Fruit fly (Drosophila melanogaster): ENCODE measurements around the gene CG31809.
A peak's percentile ranks its signal among the peaks of the same experiment; 100 is the strongest.

Gene CG31809

DNA sequence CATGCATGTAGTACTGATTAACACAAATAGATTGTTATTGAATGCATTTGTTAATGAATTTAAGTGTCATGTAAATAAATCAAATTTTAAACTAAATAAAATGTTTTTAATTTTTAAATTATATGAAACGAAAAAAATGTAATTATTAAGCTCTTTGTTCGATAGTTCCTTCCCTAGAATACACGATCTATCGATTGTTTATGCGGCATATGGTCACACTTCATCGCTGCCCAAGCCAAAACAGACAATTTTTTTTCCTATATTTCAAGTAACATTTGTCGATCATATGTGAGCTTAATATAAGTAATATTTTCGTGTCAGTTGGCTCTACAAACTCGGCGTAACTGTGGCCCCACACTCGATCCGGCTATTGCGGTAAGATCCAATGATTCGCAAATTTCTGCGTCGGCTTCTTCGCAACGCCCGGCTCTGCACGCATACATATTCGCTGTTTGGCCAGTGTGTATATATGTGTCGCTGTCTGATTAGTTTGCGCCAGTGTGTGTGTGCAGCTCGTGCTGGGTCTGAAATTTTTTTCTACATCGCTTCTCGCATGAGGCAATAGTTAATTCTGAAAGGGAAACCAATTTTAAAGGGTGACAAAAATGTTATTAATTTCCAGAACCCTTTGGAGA is 31.5 kb downstream of the CG31809 start, which contains the start of gene AspRS-m:
Gene AspRS-m (plus strand): TSS at position 207 of the 635 bp plus-strand sequence.
- TF ChIP-seq bab1 (GFP tag; optimal IDR thresholded peaks at IDR 0.05) = peak; percentile 6
- peak; percentile 65 for TF ChIP-seq Mnt (GFP tag; optimal IDR thresholded peaks at IDR 0.05)
- TF ChIP-seq toe (GFP tag; optimal IDR thresholded peaks at IDR 0.05) = peak; percentile 10
- TF ChIP-seq CG14711 (tag; optimal IDR thresholded peaks at IDR 0.05) = peak; percentile 40
- TF ChIP-seq CG7045 (GFP tag; optimal IDR thresholded peaks at IDR 0.05) = no peak
- no peak for TF ChIP-seq Crg-1 (GFP tag; optimal IDR thresholded peaks at IDR 0.05)
- no peak for TF ChIP-seq Hr96 (GFP tag; optimal IDR thresholded peaks at IDR 0.05)
- TF ChIP-seq pad (GFP tag; optimal IDR thresholded peaks at IDR 0.05) = no peak
- peak; percentile 3 for TF ChIP-seq tj (GFP tag; optimal IDR thresholded peaks at IDR 0.05)
- no peak for TF ChIP-seq kay (GFP tag; ENCODE audit: borderline replicate concordance)
- no peak for TF ChIP-seq CG33017 (tag; optimal IDR thresholded peaks at IDR 0.05)
- no peak for TF ChIP-seq CG11617 (GFP tag; optimal IDR thresholded peaks at IDR 0.05)

DNA sequence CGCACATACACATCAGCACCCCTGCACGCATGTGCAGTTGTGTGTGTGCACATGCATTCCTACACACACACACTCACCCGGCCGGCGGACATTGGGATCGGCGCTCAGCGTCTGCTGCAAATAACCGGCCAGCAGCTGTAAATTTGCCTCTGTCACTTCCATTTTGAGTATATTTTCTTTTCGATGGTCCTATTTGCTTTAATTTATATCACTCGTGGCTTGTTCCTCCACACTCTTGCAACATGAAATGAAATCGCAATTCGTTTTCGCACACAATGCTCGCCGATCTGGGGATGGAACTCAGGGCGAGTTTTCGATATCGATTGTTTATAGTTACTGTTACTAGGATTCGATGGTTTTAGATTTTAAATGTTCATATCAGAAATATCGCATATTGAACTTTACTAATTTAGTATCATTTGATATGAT is 33.6 kb downstream of the CG31809 start, which contains the start of gene Cse1:
Gene Cse1 (minus strand): TSS at position 303 of the 429 bp plus-strand sequence.
- TF ChIP-seq Crg-1 (GFP tag; optimal IDR thresholded peaks at IDR 0.05) = peak; percentile 12
- peak; percentile 53 for TF ChIP-seq Mnt (GFP tag; optimal IDR thresholded peaks at IDR 0.05)
- peak; percentile 7 for TF ChIP-seq CG11617 (GFP tag; optimal IDR thresholded peaks at IDR 0.05)
- TF ChIP-seq bab1 (GFP tag; optimal IDR thresholded peaks at IDR 0.05) = peak; percentile 10
- TF ChIP-seq Hr96 (GFP tag; optimal IDR thresholded peaks at IDR 0.05) = no peak

DNA sequence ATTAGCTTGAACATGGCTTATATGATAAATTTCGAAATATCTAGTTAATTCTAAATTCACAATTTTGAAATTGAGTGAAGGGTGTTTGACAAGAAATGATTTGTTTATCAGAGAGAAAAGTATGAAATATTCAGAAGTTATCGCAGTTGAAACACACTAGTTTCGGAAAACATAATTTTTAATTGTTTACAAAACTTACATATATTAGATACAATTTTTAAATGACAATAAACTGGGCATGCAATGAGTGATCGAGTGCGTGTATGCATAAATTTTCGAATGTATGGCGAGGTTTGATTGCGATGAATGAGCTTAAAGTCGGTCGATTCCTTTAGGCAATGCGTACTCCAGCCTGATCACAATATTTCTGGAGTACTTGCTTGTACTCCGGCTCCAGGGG is 37.5 kb downstream of the CG31809 start, which contains the start of gene CG13280:
Gene CG13280 (minus strand): TSS at position 101 of the 400 bp plus-strand sequence.
- TF ChIP-seq bab1 (GFP tag; optimal IDR thresholded peaks at IDR 0.05) (no peak), CG14711 (tag; optimal IDR thresholded peaks at IDR 0.05) (no peak), CG33017 (tag; optimal IDR thresholded peaks at IDR 0.05) (no peak), cic (GFP tag; optimal IDR thresholded peaks at IDR 0.05) (no peak), Crg-1 (GFP tag; optimal IDR thresholded peaks at IDR 0.05) (no peak), Clk (GFP tag; optimal IDR thresholded peaks at IDR 0.05) (no peak), CG7045 (GFP tag; optimal IDR thresholded peaks at IDR 0.05) (no peak), kay (GFP tag; ENCODE audit: borderline replicate concordance) (no peak), Mnt (GFP tag; optimal IDR thresholded peaks at IDR 0.05) (no peak), CG7101 (tag; optimal IDR thresholded peaks at IDR 0.05) (no peak), tj (GFP tag; optimal IDR thresholded peaks at IDR 0.05) (no peak), CG5204 (GFP tag; optimal IDR thresholded peaks at IDR 0.05) (no peak), toe (GFP tag; optimal IDR thresholded peaks at IDR 0.05) (no peak), ovo (GFP tag; optimal IDR thresholded peaks at IDR 0.05) (no peak), Hr96 (GFP tag; optimal IDR thresholded peaks at IDR 0.05) (no peak), pad (GFP tag; optimal IDR thresholded peaks at IDR 0.05) (no peak)

DNA sequence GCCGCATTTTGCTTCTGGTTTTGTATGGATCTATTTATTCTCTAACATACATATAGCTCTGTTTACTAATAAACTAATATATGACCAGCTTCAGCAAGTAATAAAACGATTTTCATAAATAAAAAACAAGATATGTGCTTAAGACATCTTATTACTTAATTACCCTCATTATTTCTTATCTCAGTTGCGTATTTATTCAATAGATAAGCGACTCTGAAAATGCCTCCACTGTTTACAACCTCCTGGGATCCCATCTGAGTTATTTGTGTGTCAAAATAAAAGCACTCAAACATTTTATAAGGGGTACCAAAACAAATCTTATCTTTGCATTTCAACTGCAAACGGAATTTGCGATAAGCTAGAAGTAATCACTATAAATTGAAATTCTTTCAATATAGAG is 38.8 kb downstream of the CG31809 start:
- TF ChIP-seq ovo (GFP tag; optimal IDR thresholded peaks at IDR 0.05) = peak; percentile 20
- no peak for TF ChIP-seq CG1620 (GFP tag; optimal IDR thresholded peaks at IDR 0.05)
- TF ChIP-seq tj (GFP tag; optimal IDR thresholded peaks at IDR 0.05) = no peak
- peak; percentile 23 for TF ChIP-seq bab1 (GFP tag; optimal IDR thresholded peaks at IDR 0.05)
- no peak for TF ChIP-seq Clk (GFP tag; optimal IDR thresholded peaks at IDR 0.05)
- TF ChIP-seq CG7101 (tag; optimal IDR thresholded peaks at IDR 0.05) = peak; percentile 50
- peak; percentile 78 for TF ChIP-seq cic (GFP tag; optimal IDR thresholded peaks at IDR 0.05)
- peak; percentile 54 for TF ChIP-seq CG11617 (GFP tag; optimal IDR thresholded peaks at IDR 0.05)
- TF ChIP-seq Mnt (GFP tag; optimal IDR thresholded peaks at IDR 0.05) = no peak
- TF ChIP-seq cnc (optimal IDR thresholded peaks at IDR 0.05) = no peak
- TF ChIP-seq pad (GFP tag; optimal IDR thresholded peaks at IDR 0.05) = peak; percentile 32
- peak; percentile 82 for TF ChIP-seq CG33017 (tag; optimal IDR thresholded peaks at IDR 0.05)
- TF ChIP-seq CG7045 (GFP tag; optimal IDR thresholded peaks at IDR 0.05) = peak; percentile 76
- TF ChIP-seq Crg-1 (GFP tag; optimal IDR thresholded peaks at IDR 0.05) = no peak
- peak; percentile 92 for TF ChIP-seq kay (GFP tag; ENCODE audit: borderline replicate concordance)
- TF ChIP-seq toe (GFP tag; optimal IDR thresholded peaks at IDR 0.05) = peak; percentile 1
- peak; percentile 31 for TF ChIP-seq CG5204 (GFP tag; optimal IDR thresholded peaks at IDR 0.05)
- TF ChIP-seq CG12768 (GFP tag; optimal IDR thresholded peaks at IDR 0.05) = peak; percentile 59
- TF ChIP-seq CG14711 (tag; optimal IDR thresholded peaks at IDR 0.05) = peak; percentile 33
- no peak for TF ChIP-seq Hr96 (GFP tag; optimal IDR thresholded peaks at IDR 0.05)

DNA sequence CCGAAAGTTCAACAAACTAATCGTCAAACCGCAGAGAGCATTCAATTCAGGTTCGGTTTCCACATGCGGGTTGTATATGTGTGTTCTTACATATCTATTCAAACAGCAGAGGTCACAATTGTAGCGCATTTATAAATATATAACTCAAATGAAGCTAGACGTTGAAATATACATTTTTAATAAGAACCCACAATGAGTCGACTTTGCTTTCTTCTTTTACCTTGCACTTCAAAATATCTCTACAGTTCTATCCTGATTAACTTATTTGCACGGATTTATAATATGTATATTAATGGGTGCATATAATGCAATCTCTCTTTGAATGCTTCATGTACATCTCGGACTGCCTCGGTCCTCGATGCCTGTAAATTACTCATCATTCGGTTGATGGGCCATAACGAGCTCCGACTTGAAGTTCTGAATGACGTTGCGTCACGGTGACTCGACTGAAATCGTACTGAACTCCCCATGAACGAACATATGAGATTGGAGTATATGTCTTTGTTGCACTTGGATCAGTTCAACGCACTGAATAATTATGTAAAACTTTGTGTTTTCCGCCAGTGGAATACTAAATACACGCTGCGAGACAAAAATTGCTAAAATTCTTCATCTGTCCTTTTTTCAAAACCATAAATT is 40.1 kb downstream of the CG31809 start:
- no peak for TF ChIP-seq Clk (GFP tag; optimal IDR thresholded peaks at IDR 0.05)
- TF ChIP-seq Mnt (GFP tag; optimal IDR thresholded peaks at IDR 0.05) = peak; percentile 1
- TF ChIP-seq cnc (optimal IDR thresholded peaks at IDR 0.05) = peak in 1 of 2 experiments; percentile 91
- peak; percentile 2 for TF ChIP-seq CG7045 (GFP tag; optimal IDR thresholded peaks at IDR 0.05)
- peak; percentile 14 for TF ChIP-seq CG14711 (tag; optimal IDR thresholded peaks at IDR 0.05)
- TF ChIP-seq kay (GFP tag; ENCODE audit: borderline replicate concordance) = peak; percentile 46
- no peak for TF ChIP-seq CG12768 (GFP tag; optimal IDR thresholded peaks at IDR 0.05)
- no peak for TF ChIP-seq CG7101 (tag; optimal IDR thresholded peaks at IDR 0.05)
- TF ChIP-seq CG33017 (tag; optimal IDR thresholded peaks at IDR 0.05) = peak; percentile 23
